Worm (Caenorhabditis elegans) whole organism, L2 larva: Measurements from ENCODE around the gene nspa-10.
"Not testable (repeated sequence)": the region's sequence is repeated elsewhere in the genome, so short reads cannot be mapped to it uniquely, and the experiment has no call there.

Experiments
- C34F6.9 ChIP-seq: fragments of 150-350 bp; optimal IDR thresholded peaks from 2 replicates; lab custom pipeline; 2014; ENCODE audit warnings: missing biosample characterization, missing genetic modification characterization
- F13H6.1 ChIP-seq: sonication (generic microtip); optimal IDR thresholded peaks from 2 replicates; lab custom pipeline; 2016; ENCODE audit warnings: missing genetic modification characterization, missing compliant biosample characterization
- Y55F3AM.14 ChIP-seq: fragments of 200-800 bp; sonication (Bioruptor generic); optimal IDR thresholded peaks from 2 replicates; lab custom pipeline; 2018; ENCODE audit warnings: mild to moderate bottlenecking, missing genetic modification characterization, missing compliant biosample characterization
- ZK546.5 ChIP-seq: sonication (generic microtip); optimal IDR thresholded peaks from 2 replicates; lab custom pipeline; 2017; ENCODE audit warnings: missing biosample characterization, missing genetic modification characterization
- alr-1 ChIP-seq: fragments of 150-350 bp; optimal IDR thresholded peaks from 2 replicates; lab custom pipeline; 2014; ENCODE audit warnings: missing biosample characterization, missing genetic modification characterization
- aly-2 ChIP-seq: fragments of 150-350 bp; optimal IDR thresholded peaks from 2 replicates; lab custom pipeline; 2014; ENCODE audit warnings: missing biosample characterization, missing genetic modification characterization
- ceh-16 ChIP-seq: fragments of 150-350 bp; optimal IDR thresholded peaks from 2 replicates; lab custom pipeline; 2014; ENCODE audit warnings: missing biosample characterization, missing genetic modification characterization
- ceh-82 ChIP-seq: fragments of 150-350 bp; optimal IDR thresholded peaks from 2 replicates; lab custom pipeline; 2014; ENCODE audit warnings: missing biosample characterization, missing genetic modification characterization
- dmd-4 ChIP-seq: sonication (generic microtip); optimal IDR thresholded peaks from 2 replicates; lab custom pipeline; 2017; ENCODE audit warnings: missing biosample characterization, missing genetic modification characterization
- egl-27 ChIP-seq: sonication (generic microtip); optimal IDR thresholded peaks from 3 replicates; lab custom pipeline; 2017; ENCODE audit warnings: missing biosample characterization, missing genetic modification reagents, missing genetic modification characterization
- elt-1 ChIP-seq: fragments of 150-350 bp; optimal IDR thresholded peaks from 2 replicates; lab custom pipeline; 2014; ENCODE audit warnings: missing biosample characterization, missing genetic modification characterization
- fos-1 ChIP-seq: fragments of 150-350 bp; optimal IDR thresholded peaks from 2 replicates; lab custom pipeline; 2014; ENCODE audit warnings: missing biosample characterization, missing genetic modification characterization
- gmeb-1 ChIP-seq: fragments of 150-350 bp; optimal IDR thresholded peaks from 2 replicates; lab custom pipeline; 2014; ENCODE audit warnings: missing biosample characterization, missing genetic modification characterization
- lin-11 ChIP-seq: fragments of 150-350 bp; sonication (generic microtip); optimal IDR thresholded peaks from 2 replicates; lab custom pipeline; 2014; ENCODE audit warnings: missing biosample characterization, missing genetic modification characterization, inconsistent platforms, mixed read lengths
- lin-13 ChIP-seq: fragments of 150-350 bp; optimal IDR thresholded peaks from 2 replicates; lab custom pipeline; 2014; ENCODE audit warnings: missing biosample characterization, missing genetic modification reagents, missing genetic modification characterization
- lin-39 ChIP-seq: fragments of 150-350 bp; optimal IDR thresholded peaks from 2 replicates; lab custom pipeline; 2014; ENCODE audit warnings: missing biosample characterization, missing genetic modification reagents, missing genetic modification characterization
- lsy-2 ChIP-seq, 2 experiments: fragments of 150-350 bp in 1 of 2; sonication (generic microtip) in 1 of 2; optimal IDR thresholded peaks; 2 replicates each; lab custom pipeline; 2014 to 2017; ENCODE audit warnings: missing biosample characterization in 2 of 2, missing genetic modification characterization in 2 of 2
- mab-5 ChIP-seq: fragments of 150-350 bp; optimal IDR thresholded peaks from 2 replicates; lab custom pipeline; 2014; ENCODE audit warnings: missing biosample characterization, missing genetic modification characterization
- mbf-1 ChIP-seq: sonication (generic microtip); optimal IDR thresholded peaks from 2 replicates; lab custom pipeline; 2017; ENCODE audit warnings: missing biosample characterization, missing genetic modification characterization
- mdl-1 ChIP-seq, 2 experiments: fragments of 150-350 bp in 1 of 2; sonication (generic microtip) in 1 of 2; optimal IDR thresholded peaks; 2 replicates each; lab custom pipeline; 2017; ENCODE audit warnings: missing biosample characterization in 2 of 2, missing genetic modification characterization in 2 of 2
- nhr-10 ChIP-seq: sonication (generic microtip); optimal IDR thresholded peaks from 2 replicates; lab custom pipeline; 2017; ENCODE audit warnings: missing biosample characterization, missing genetic modification characterization
- nhr-11 ChIP-seq: fragments of 150-350 bp; optimal IDR thresholded peaks from 2 replicates; lab custom pipeline; 2014; ENCODE audit warnings: missing biosample characterization, missing genetic modification characterization
- nhr-12 ChIP-seq: fragments of 150-350 bp; optimal IDR thresholded peaks from 2 replicates; lab custom pipeline; 2014; ENCODE audit warnings: missing biosample characterization, missing genetic modification characterization
- nhr-129 ChIP-seq: fragments of 150-350 bp; optimal IDR thresholded peaks from 2 replicates; lab custom pipeline; 2014; ENCODE audit warnings: missing biosample characterization, missing genetic modification characterization
- nhr-21 ChIP-seq: fragments of 150-350 bp; optimal IDR thresholded peaks from 2 replicates; lab custom pipeline; 2014; ENCODE audit warnings: missing biosample characterization, missing genetic modification characterization
- nhr-23 ChIP-seq: fragments of 150-350 bp; optimal IDR thresholded peaks from 2 replicates; lab custom pipeline; 2014; ENCODE audit warnings: missing biosample characterization, missing genetic modification reagents, missing genetic modification characterization
- nhr-25 ChIP-seq: fragments of 150-350 bp; sonication (generic microtip); optimal IDR thresholded peaks from 3 replicates; lab custom pipeline; 2014; ENCODE audit warnings: missing biosample characterization, missing genetic modification characterization
- nhr-77 ChIP-seq: fragments of 150-350 bp; optimal IDR thresholded peaks from 2 replicates; lab custom pipeline; 2014; ENCODE audit warnings: missing biosample characterization, missing genetic modification characterization
- peb-1 ChIP-seq: fragments of 150-350 bp; optimal IDR thresholded peaks from 2 replicates; lab custom pipeline; 2014; ENCODE audit warnings: missing biosample characterization, missing genetic modification characterization
- sem-4 ChIP-seq: fragments of 150-350 bp; optimal IDR thresholded peaks from 2 replicates; lab custom pipeline; 2014; ENCODE audit warnings: missing biosample characterization, missing genetic modification reagents, missing genetic modification characterization
- skn-1 ChIP-seq: sonication (generic microtip); optimal IDR thresholded peaks from 2 replicates; lab custom pipeline; 2017; ENCODE audit warnings: missing biosample characterization, missing genetic modification characterization
- sma-9 ChIP-seq, 2 experiments: fragments of 150-350 bp in 1 of 2; sonication (generic microtip) in 1 of 2; optimal IDR thresholded peaks; 2 replicates each; lab custom pipeline; 2014 to 2016; ENCODE audit warnings: missing genetic modification characterization in 2 of 2, mild to moderate bottlenecking in 1 of 2, missing biosample characterization in 1 of 2, missing compliant biosample characterization in 1 of 2, missing genetic modification reagents in 1 of 2, moderate library complexity in 1 of 2
- snpc-4 ChIP-seq: fragments of 150-350 bp; optimal IDR thresholded peaks from 2 replicates; lab custom pipeline; 2014; ENCODE audit warnings: missing biosample characterization, missing genetic modification characterization
- unc-55 ChIP-seq: fragments of 150-350 bp; sonication (generic microtip); optimal IDR thresholded peaks from 3 replicates; lab custom pipeline; 2014; ENCODE audit warnings: missing biosample characterization, missing genetic modification reagents, missing genetic modification characterization
- unc-62 ChIP-seq: fragments of 150-350 bp; optimal IDR thresholded peaks from 2 replicates; lab custom pipeline; 2014; ENCODE audit warnings: missing biosample characterization, missing genetic modification reagents, missing genetic modification characterization
- zag-1 ChIP-seq: fragments of 150-350 bp; optimal IDR thresholded peaks from 2 replicates; lab custom pipeline; 2014; ENCODE audit warnings: missing biosample characterization, missing genetic modification characterization
- ztf-1 ChIP-seq: fragments of 200-800 bp; sonication (Bioruptor generic); conservative IDR thresholded peaks from 2 replicates; pipeline ENCODE4 v1.3.6; 2022; ENCODE audit warnings: missing genetic modification characterization, missing compliant biosample characterization
- ztf-11 ChIP-seq: sonication (generic microtip); optimal IDR thresholded peaks from 2 replicates; lab custom pipeline; 2017; ENCODE audit warnings: missing biosample characterization, missing genetic modification characterization
- ztf-4 ChIP-seq: fragments of 150-350 bp; optimal IDR thresholded peaks from 2 replicates; lab custom pipeline; 2014; ENCODE audit warnings: missing biosample characterization, missing genetic modification characterization

Gene nspa-10

ce11 chrV:14750357-14750756, at the start of gene nspa-10:
nspa-10 (minus strand) TSS chrV:14750457.
- not testable (repeated sequence) for TF ChIP-seq lsy-2 (tag; optimal IDR thresholded peaks at IDR 0.05; lab: Kevin White, UChicago); sem-4; mbf-1 (tag; lab: Kevin White, UChicago)
- TF ChIP-seq, all 48 proteins: peak for 0; not testable (repeated sequence) for 48

ce11 chrV:14797886-14798285, 47.6 kb upstream of the nspa-10 start:
- TF ChIP-seq aly-2 (tag; lab: Kevin White, UChicago), result no peak
- peak; percentile 39 for TF ChIP-seq snpc-4 (tag; lab: Kevin White, UChicago)
- TF ChIP-seq lin-39 (tag; lab: Kevin White, UChicago), result no peak
- TF ChIP-seq ztf-11 (tag; lab: Kevin White, UChicago), result no peak

ce11 chrV:14793043-14793442, 42.8 kb upstream of the nspa-10 start:
- no peak for TF ChIP-seq nhr-11 (tag; lab: Kevin White, UChicago)
- TF ChIP-seq peb-1 (tag; lab: Kevin White, UChicago), result no peak
- TF ChIP-seq fos-1 (tag; lab: Kevin White, UChicago), result no peak
- TF ChIP-seq unc-62, result no peak
- no peak for TF ChIP-seq ZK546.5 (tag; lab: Kevin White, UChicago)
- TF ChIP-seq dmd-4 (tag; lab: Kevin White, UChicago), result no peak
- no peak for TF ChIP-seq snpc-4 (tag; lab: Kevin White, UChicago)
- TF ChIP-seq elt-1 (tag; lab: Kevin White, UChicago), result no peak
- no peak for TF ChIP-seq mab-5 (tag; lab: Kevin White, UChicago)
- no peak for TF ChIP-seq mdl-1 (tag; optimal IDR thresholded peaks at IDR 0.05; lab: Kevin White, UChicago)
- TF ChIP-seq ceh-82 (tag; lab: Kevin White, UChicago), result no peak
- no peak for TF ChIP-seq lin-39 (tag; lab: Kevin White, UChicago)
- TF ChIP-seq ceh-16, result no peak
- no peak for TF ChIP-seq skn-1 (tag; lab: Kevin White, UChicago)

- TF ChIP-seq lin-39 (tag; lab: Kevin White, UChicago) (peak; percentile 28), nhr-129 (tag; lab: Kevin White, UChicago) (no peak)
Measured at ce11 chrV:14792346-14792745, 42.1 kb upstream of the nspa-10 start.

ce11 chrV:14791703-14792102, 41.4 kb upstream of the nspa-10 start:
- no peak for TF ChIP-seq aly-2 (tag; lab: Kevin White, UChicago)
- TF ChIP-seq lin-13 (GFP tag; lab: Kevin White, UChicago), result no peak
- no peak for TF ChIP-seq ceh-82 (tag; lab: Kevin White, UChicago)
- TF ChIP-seq Y55F3AM.14 (GFP tag; lab: Kevin White, UChicago), result no peak
- no peak for TF ChIP-seq ztf-1
- TF ChIP-seq alr-1 (tag; lab: Kevin White, UChicago), result no peak
- TF ChIP-seq sem-4, result no peak
- no peak for TF ChIP-seq ztf-4 (tag; lab: Kevin White, UChicago)
- TF ChIP-seq unc-55 (GFP tag; lab: Kevin White, UChicago), result no peak
- TF ChIP-seq sma-9 (GFP tag; optimal IDR thresholded peaks at IDR 0.05; lab: Kevin White, UChicago), result no peak
- no peak for TF ChIP-seq sma-9 (tag; optimal IDR thresholded peaks at IDR 0.05; lab: Kevin White, UChicago)

- TF ChIP-seq nhr-23, result no peak
- TF ChIP-seq nhr-25 (tag; lab: Kevin White, UChicago), result no peak
- no peak for TF ChIP-seq nhr-77 (tag; lab: Kevin White, UChicago)
- TF ChIP-seq nhr-10 (tag; lab: Kevin White, UChicago), result no peak
- no peak for TF ChIP-seq egl-27
- no peak for TF ChIP-seq lin-11 (tag; lab: Kevin White, UChicago)
- TF ChIP-seq aly-2 (tag; lab: Kevin White, UChicago), result no peak
- no peak for TF ChIP-seq nhr-21
- TF ChIP-seq F13H6.1 (tag; lab: Kevin White, UChicago), result no peak
- TF ChIP-seq ceh-82 (tag; lab: Kevin White, UChicago), result no peak
- TF ChIP-seq nhr-11 (tag; lab: Kevin White, UChicago), result no peak
- no peak for TF ChIP-seq skn-1 (tag; lab: Kevin White, UChicago)
- TF ChIP-seq gmeb-1 (tag; lab: Kevin White, UChicago), result no peak
- TF ChIP-seq lsy-2 (tag; optimal IDR thresholded peaks at IDR 0.05; lab: Kevin White, UChicago), result no peak
- no peak for TF ChIP-seq nhr-12
- TF ChIP-seq zag-1 (tag; lab: Kevin White, UChicago), result no peak
- TF ChIP-seq ztf-11 (tag; lab: Kevin White, UChicago), result no peak
- no peak for TF ChIP-seq C34F6.9 (tag; lab: Kevin White, UChicago)
- no peak for TF ChIP-seq ztf-1
- no peak for TF ChIP-seq nhr-129 (tag; lab: Kevin White, UChicago)
Measured at ce11 chrV:14790792-14791191, 40.5 kb upstream of the nspa-10 start.
